Fruit fly (Drosophila melanogaster): ENCODE measurements around the gene CG12301.
A peak's percentile ranks its signal among the peaks of the same experiment; 100 is the strongest.

DNA sequence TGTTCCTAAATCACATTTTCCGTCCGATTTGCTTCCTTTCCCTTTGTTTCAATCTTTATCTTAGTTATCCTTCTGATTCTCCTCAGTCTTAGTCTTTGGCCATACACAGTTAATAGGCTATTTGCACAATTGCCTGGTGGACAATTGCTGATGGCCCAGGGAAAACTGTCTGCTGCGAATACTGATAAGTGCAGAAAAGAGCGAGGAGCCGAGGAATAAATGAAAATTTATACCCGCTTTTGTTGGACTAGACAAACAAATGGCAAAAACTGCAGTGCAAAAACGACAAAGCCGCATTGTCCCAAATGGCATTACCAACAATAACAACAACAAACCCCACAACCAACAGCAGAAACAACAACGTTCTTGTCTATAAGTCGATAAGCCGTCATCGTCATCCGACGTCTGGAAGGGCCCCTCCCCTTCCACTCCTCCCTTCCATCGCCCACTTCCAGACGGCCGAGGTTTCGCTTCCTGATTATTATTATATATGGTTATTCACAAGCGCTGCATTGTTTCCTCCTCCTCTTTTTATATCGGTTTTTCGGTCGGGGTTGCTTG is 13.6 kb downstream of the CG12301 start:
- TF ChIP-seq CG9948 (tag; optimal IDR thresholded peaks at IDR 0.05) (no peak), fd96Ca (GFP tag; IDR thresholded peaks at IDR 0.05) (0 out of 3 replicates have a peak, but pooled peaks have one; percentile 26), CG10348 (GFP tag; IDR thresholded peaks at IDR 0.05) (no peak), CG8159 (tag; optimal IDR thresholded peaks at IDR 0.05) (no peak), EcR (GFP tag; optimal IDR thresholded peaks at IDR 0.05) (peak; percentile 45), CG34367 (tag; optimal IDR thresholded peaks at IDR 0.05) (no peak), Pif1A (GFP tag; optimal IDR thresholded peaks at IDR 0.05) (no peak), CG17806 (tag; optimal IDR thresholded peaks at IDR 0.05) (no peak)

Measured in whole organism, pupa.